Worm (Caenorhabditis elegans) whole organism, L1 larva: ENCODE results near the gene M162.5.

Source experiments
- lin-14 ChIP-seq: fragments of 200-800 bp; sonication (Bioruptor generic); optimal IDR thresholded peaks from 2 replicates; lab custom pipeline; 2018; ENCODE audit warnings: mild to moderate bottlenecking, missing genetic modification characterization, moderate library complexity, missing compliant biosample characterization
- nhr-237 ChIP-seq: fragments of 150-350 bp; optimal IDR thresholded peaks from 2 replicates; lab custom pipeline; 2014; ENCODE audit warnings: missing biosample characterization, missing genetic modification characterization
- swsn-7 ChIP-seq: sonication (generic microtip); optimal IDR thresholded peaks from 2 replicates; lab custom pipeline; 2016; ENCODE audit warnings: missing genetic modification characterization, missing compliant biosample characterization
- unc-62 ChIP-seq: fragments of 150-350 bp; optimal IDR thresholded peaks from 2 replicates; lab custom pipeline; 2014; ENCODE audit warnings: missing biosample characterization, missing genetic modification reagents, missing genetic modification characterization
- zag-1 ChIP-seq: fragments of 150-350 bp; optimal IDR thresholded peaks from 2 replicates; lab custom pipeline; 2014; ENCODE audit warnings: missing biosample characterization, missing genetic modification characterization
- ztf-11 ChIP-seq, 2 experiments: sonication (generic microtip); optimal IDR thresholded peaks; 2 replicates each; lab custom pipeline; 2016 to 2017; ENCODE audit warnings: missing genetic modification characterization in 2 of 2, missing biosample characterization in 1 of 2, missing compliant biosample characterization in 1 of 2

DNA sequence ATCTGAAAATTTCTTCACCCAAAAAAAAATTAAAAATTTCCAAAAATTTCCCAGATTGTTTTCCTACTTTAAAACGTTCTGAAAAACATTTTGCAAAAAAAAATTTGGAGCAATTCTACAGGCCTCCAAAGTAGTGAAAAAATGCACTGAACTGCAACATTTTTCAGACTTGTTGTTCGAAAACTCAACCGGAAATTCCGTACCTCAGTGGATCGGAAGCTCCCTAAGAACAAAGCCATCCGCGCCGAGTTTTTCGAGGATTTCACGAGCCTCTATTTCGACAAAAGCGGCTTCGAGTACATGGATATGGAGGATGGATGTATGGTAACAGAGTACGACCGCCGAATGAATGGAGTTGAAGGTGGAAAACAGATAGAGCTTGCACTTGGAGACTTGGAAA lies 22.7 kb upstream of the M162.5 start, which contains the start of gene fbxa-131:
- TF ChIP-seq unc-62 (no peak), nhr-237 (tag; lab: Kevin White, UChicago) (no peak), swsn-7 (tag; lab: Kevin White, UChicago) (no peak), lin-14 (GFP tag; lab: Kevin White, UChicago) (no peak), ztf-11 (tag; optimal IDR thresholded peaks at IDR 0.05; lab: Kevin White, UChicago) (no peak), zag-1 (tag; lab: Kevin White, UChicago) (no peak)
